Worm (Caenorhabditis elegans): Measurements from ENCODE around the gene mihp-2.

DNA sequence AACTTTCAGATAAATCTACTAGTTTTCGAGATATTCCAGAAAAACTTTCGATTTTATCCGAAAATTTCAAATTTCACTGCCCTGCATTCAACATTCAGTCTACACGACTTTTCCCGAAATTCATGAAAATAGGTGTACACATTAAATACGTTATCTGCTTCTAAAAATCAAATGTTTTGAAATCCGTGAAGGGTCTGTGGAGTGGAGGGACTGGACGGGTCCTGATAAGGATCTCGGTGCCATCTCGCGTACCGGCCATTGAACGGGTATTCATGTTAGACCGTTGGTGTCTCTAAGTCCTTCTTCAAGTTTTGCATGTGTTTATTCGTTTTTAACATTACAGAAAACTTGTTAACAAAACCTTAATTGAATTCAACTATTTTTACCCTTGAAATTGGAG, 3.9 kb downstream of the mihp-2 start:
- no peak for TF ChIP-seq him-1 (tag; optimal IDR thresholded peaks at IDR 0.05)
- TF ChIP-seq W03F9.2 (tag; optimal IDR thresholded peaks at IDR 0.05), result no peak
- TF ChIP-seq dao-5 (tag; optimal IDR thresholded peaks at IDR 0.05), result no peak

Measured in whole organism, L4/young adult.